Fruit fly (Drosophila melanogaster) whole organism, prepupa: ENCODE data around the gene CG31626.

Experiments
- CG10669 ChIP-seq: fragments of 200-800 bp; sonication (Bioruptor generic); optimal IDR thresholded peaks from 3 replicates; lab custom pipeline; 2018; ENCODE audit warnings: missing biosample characterization, mild to moderate bottlenecking, missing genetic modification characterization, moderate library complexity
- Ets21C ChIP-seq: fragments of 200-800 bp; sonication (Bioruptor generic); optimal IDR thresholded peaks from 3 replicates; lab custom pipeline; 2016; ENCODE audit warnings: missing biosample characterization, missing genetic modification characterization
- Gug ChIP-seq: fragments of 200-800 bp; sonication (Bioruptor generic); IDR thresholded peaks from 2 replicates; pipeline ENCODE4 v1.3.6; 2022; ENCODE audit warnings: missing biosample characterization, missing genetic modification characterization
- Sox14 ChIP-seq: fragments of 200-800 bp; sonication (Bioruptor generic); optimal IDR thresholded peaks from 3 replicates; lab custom pipeline; 2016; ENCODE audit warnings: missing biosample characterization, missing genetic modification characterization
- lz ChIP-seq: fragments of 200-800 bp; sonication (Bioruptor generic); optimal IDR thresholded peaks from 3 replicates; lab custom pipeline; 2016; ENCODE audit warnings: missing biosample characterization, missing genetic modification characterization

DNA sequence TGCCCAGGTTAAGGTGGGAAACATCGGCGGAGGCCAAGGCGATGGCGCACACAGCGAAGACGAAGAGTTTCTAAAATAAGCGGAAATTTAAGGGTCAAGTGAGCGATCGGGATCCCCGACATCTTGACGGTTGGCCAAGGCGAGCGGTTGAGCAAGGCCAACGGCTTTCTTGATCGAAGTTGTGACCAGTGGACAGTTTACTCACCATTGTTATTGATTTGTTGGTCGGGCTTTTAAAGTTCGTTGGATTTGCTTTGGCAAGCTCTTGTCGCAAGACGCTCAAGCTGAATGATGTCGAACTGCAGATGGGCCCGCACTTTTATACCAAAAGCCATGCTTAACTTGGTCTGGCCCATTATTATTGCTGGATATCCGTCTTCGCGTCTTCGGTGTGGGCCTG, 3.1 kb downstream of the CG31626 start:
- no peak for TF ChIP-seq Gug (GFP tag; lab: Robert Waterston, UW)
- no peak for TF ChIP-seq CG10669 (GFP tag; lab: Kevin White, UChicago)
- TF ChIP-seq Sox14 (GFP tag; lab: Kevin White, UChicago), result no peak
- TF ChIP-seq lz (GFP tag; lab: Kevin White, UChicago), result no peak
- no peak for TF ChIP-seq Ets21C
